Comparison of ENCODE assay signal across 3 worm cellular contexts in genomic region chrII:11915770-11916554, ce11.
TF ChIP-seq lines count a peak whose summit lies in the region.

Gene vps-15 (minus strand): TSS chrII:11915852.
Gene hmg-12 (plus strand): TSS chrII:11916513.

TF ChIP-seq in whole organism, L2 larva, 48 proteins besides CTCF, POLR2A, EP300 and RAD21 (continued from another document):
- no peak for TF ChIP-seq zag-1 (tag; optimal IDR thresholded peaks at IDR 0.05; lab: Kevin White, UChicago)
- no peak for TF ChIP-seq elt-3 (tag; optimal IDR thresholded peaks at IDR 0.05; lab: Kevin White, UChicago)
- no peak for TF ChIP-seq unc-62 (GFP tag; optimal IDR thresholded peaks at IDR 0.05; lab: Kevin White, UChicago)
- no peak for TF ChIP-seq F13H6.1 (tag; optimal IDR thresholded peaks at IDR 0.05; lab: Kevin White, UChicago)
- TF ChIP-seq dmd-4 (tag; optimal IDR thresholded peaks at IDR 0.05; lab: Kevin White, UChicago), result no peak

TF ChIP-seq in whole organism, L3 larva, 47 proteins besides CTCF, POLR2A, EP300 and RAD21 (continued from another document):
- TF ChIP-seq ceh-28 (tag; optimal IDR thresholded peaks at IDR 0.05; lab: Kevin White, UChicago), result no peak
- peak; percentile 54 for TF ChIP-seq lin-15B (tag; optimal IDR thresholded peaks at IDR 0.05; lab: Kevin White, UChicago)
- TF ChIP-seq jun-1 (tag; optimal IDR thresholded peaks at IDR 0.05; lab: Kevin White, UChicago), result no peak

TF ChIP-seq in whole organism, L4 larva, 104 proteins besides CTCF, POLR2A, EP300 and RAD21 (continued from another document):
- TF ChIP-seq rbr-2 (tag; optimal IDR thresholded peaks at IDR 0.05; lab: Kevin White, UChicago) (no peak), lsy-2 (tag; optimal IDR thresholded peaks at IDR 0.05; lab: Kevin White, UChicago) (peak in 1 of 2 experiments; percentile 95), ztf-7 (tag; optimal IDR thresholded peaks at IDR 0.05; lab: Kevin White, UChicago) (peak; percentile 9), saeg-2 (GFP tag; IDR thresholded peaks at IDR 0.05; lab: Robert Waterston, UW) (no peak), ctbp-1 (GFP tag; IDR thresholded peaks at IDR 0.05; lab: Robert Waterston, UW) (no peak), spr-1 (tag; optimal IDR thresholded peaks at IDR 0.05; lab: Kevin White, UChicago) (no peak), mdl-1 (tag; optimal IDR thresholded peaks at IDR 0.05; lab: Kevin White, UChicago) (no peak), Y5F2A.4 (GFP tag; optimal IDR thresholded peaks at IDR 0.05; lab: Kevin White, UChicago) (no peak), zfp-3 (GFP tag; conservative IDR thresholded peaks at IDR 0.05; lab: Robert Waterston, UW) (no peak), nhr-237 (tag; optimal IDR thresholded peaks at IDR 0.05; lab: Kevin White, UChicago) (no peak), mdt-29 (GFP tag; IDR thresholded peaks at IDR 0.05; lab: Robert Waterston, UW) (no peak), unc-62 (GFP tag; optimal IDR thresholded peaks at IDR 0.05 in 1 of 2; lab: Kevin White, UChicago) (no peak), unc-62 (tag; optimal IDR thresholded peaks at IDR 0.05; lab: Kevin White, UChicago) (no peak), ceh-82 (tag; optimal IDR thresholded peaks at IDR 0.05; lab: Kevin White, UChicago) (no peak), cey-2 (tag; optimal IDR thresholded peaks at IDR 0.05; lab: Kevin White, UChicago; ENCODE audit: borderline replicate concordance, insufficient read depth) (no peak), Y105C5A.15 (GFP tag; IDR thresholded peaks at IDR 0.05; lab: Robert Waterston, UW) (no peak), aha-1 (tag; lab: Kevin White, UChicago) (no peak), T26A8.4 (GFP tag; IDR thresholded peaks at IDR 0.05; lab: Robert Waterston, UW) (no peak), hif-1 (tag; optimal IDR thresholded peaks at IDR 0.05; lab: Kevin White, UChicago) (no peak), aly-2 (tag; optimal IDR thresholded peaks at IDR 0.05; lab: Kevin White, UChicago) (no peak), lin-15B (tag; optimal IDR thresholded peaks at IDR 0.05; lab: Kevin White, UChicago) (no peak), lim-7 (GFP tag; IDR thresholded peaks at IDR 0.05; lab: Robert Waterston, UW) (no peak), mes-2 (tag; optimal IDR thresholded peaks at IDR 0.05; lab: Kevin White, UChicago; ENCODE audit: poor library complexity, severe bottlenecking) (peak; percentile 73), jun-1 (tag; optimal IDR thresholded peaks at IDR 0.05; lab: Kevin White, UChicago) (no peak), fkh-10 (GFP tag; optimal IDR thresholded peaks at IDR 0.05; lab: Kevin White, UChicago) (no peak), lin-39 (tag; optimal IDR thresholded peaks at IDR 0.05; lab: Kevin White, UChicago) (no peak), egl-43 (GFP tag; IDR thresholded peaks at IDR 0.05; lab: Robert Waterston, UW) (no peak), nhr-11 (tag; optimal IDR thresholded peaks at IDR 0.05; lab: Kevin White, UChicago) (no peak), dpl-1 (GFP tag; optimal IDR thresholded peaks at IDR 0.05; lab: Kevin White, UChicago) (peak; percentile 25), nhr-76 (tag; optimal IDR thresholded peaks at IDR 0.05; lab: Kevin White, UChicago) (no peak), vab-7 (GFP tag; IDR thresholded peaks at IDR 0.05; lab: Robert Waterston, UW) (no peak), dmd-9 (GFP tag; IDR thresholded peaks at IDR 0.05; lab: Robert Waterston, UW) (no peak), dve-1 (tag; optimal IDR thresholded peaks at IDR 0.05; lab: Kevin White, UChicago; ENCODE audit: insufficient read depth) (no peak), nhr-41 (GFP tag; IDR thresholded peaks at IDR 0.05; lab: Robert Waterston, UW) (no peak), ces-1 (GFP tag; optimal IDR thresholded peaks at IDR 0.05; lab: Kevin White, UChicago) (no peak), Y75B8A.6 (GFP tag; IDR thresholded peaks at IDR 0.05; lab: Robert Waterston, UW) (no peak), zip-11 (GFP tag; IDR thresholded peaks at IDR 0.05; lab: Robert Waterston, UW) (no peak), hlh-30 (tag; optimal IDR thresholded peaks at IDR 0.05; lab: Kevin White, UChicago; ENCODE audit: insufficient read depth) (peak; percentile 26), ama-1 (optimal IDR thresholded peaks at IDR 0.05; lab: Kevin White, UChicago) (no peak), daf-12 (tag; optimal IDR thresholded peaks at IDR 0.05; lab: Kevin White, UChicago) (no peak), daf-16 (GFP tag; optimal IDR thresholded peaks at IDR 0.05; lab: Kevin White, UChicago) (no peak), daf-16 (tag; optimal IDR thresholded peaks at IDR 0.05; lab: Kevin White, UChicago) (peak; percentile 7), unc-130 (GFP tag; optimal IDR thresholded peaks at IDR 0.05; lab: Kevin White, UChicago) (peak; percentile 18), lin-38 (GFP tag; IDR thresholded peaks at IDR 0.05; lab: Robert Waterston, UW) (no peak), skn-1 (tag; optimal IDR thresholded peaks at IDR 0.05; lab: Kevin White, UChicago) (no peak), madf-5 (GFP tag; IDR thresholded peaks at IDR 0.05; lab: Robert Waterston, UW) (no peak), pha-4 (GFP tag; IDR thresholded peaks at IDR 0.05; lab: Robert Waterston, UW) (no peak), pha-4 (tag; optimal IDR thresholded peaks at IDR 0.05; lab: Kevin White, UChicago) (no peak), ZK546.5 (tag; optimal IDR thresholded peaks at IDR 0.05; lab: Kevin White, UChicago) (peak in 1 of 2 experiments; percentile 61), mxl-3 (GFP tag; optimal IDR thresholded peaks at IDR 0.05; lab: Kevin White, UChicago) (no peak), pqm-1 (tag; optimal IDR thresholded peaks at IDR 0.05; lab: Kevin White, UChicago) (no peak), ceh-44 (GFP tag; IDR thresholded peaks at IDR 0.05; lab: Robert Waterston, UW) (no peak), F26F4.8 (GFP tag; conservative IDR thresholded peaks at IDR 0.05; lab: Robert Waterston, UW) (no peak)
